Fruit fly (Drosophila melanogaster): ENCODE data around the gene rdx.

- TF ChIP-seq CG8159 (tag; optimal IDR thresholded peaks at IDR 0.05) (no peak), rn (GFP tag; IDR thresholded peaks at IDR 0.05) (no peak)
These were observed 26.9 kb upstream of the rdx start for dm6 chr3R:14058531-14059431.
